Fruit fly (Drosophila melanogaster) whole organism: Measurements from ENCODE around the gene Gdi.
A peak's percentile ranks its signal among the peaks of the same experiment; 100 is the strongest.

ENCODE experiments used
- CG8478 ChIP-seq: fragments of >200 bp; optimal IDR thresholded peaks from 2 replicates; lab custom pipeline; 2018; ENCODE audit warnings: inconsistent platforms
- Dll ChIP-seq: fragments of >200 bp; optimal IDR thresholded peaks from 2 replicates; lab custom pipeline; 2017
- EcR ChIP-seq, 2 experiments: fragments of >200 bp; optimal IDR thresholded peaks; 2 replicates each; lab custom pipeline; 2017; ENCODE audit warnings: missing biosample characterization in 2 of 2, missing genetic modification characterization in 2 of 2, missing genetic modification reagents in 2 of 2
- pan ChIP-seq: fragments of >200 bp; optimal IDR thresholded peaks from 2 replicates; lab custom pipeline; 2017
- psq ChIP-seq: fragments of >200 bp; optimal IDR thresholded peaks from 2 replicates; lab custom pipeline; 2017
- usp ChIP-seq: fragments of >200 bp; optimal IDR thresholded peaks from 2 replicates; lab custom pipeline; 2017; ENCODE audit warnings: missing biosample characterization, missing genetic modification characterization, mixed read lengths

The Gdi gene

DNA sequence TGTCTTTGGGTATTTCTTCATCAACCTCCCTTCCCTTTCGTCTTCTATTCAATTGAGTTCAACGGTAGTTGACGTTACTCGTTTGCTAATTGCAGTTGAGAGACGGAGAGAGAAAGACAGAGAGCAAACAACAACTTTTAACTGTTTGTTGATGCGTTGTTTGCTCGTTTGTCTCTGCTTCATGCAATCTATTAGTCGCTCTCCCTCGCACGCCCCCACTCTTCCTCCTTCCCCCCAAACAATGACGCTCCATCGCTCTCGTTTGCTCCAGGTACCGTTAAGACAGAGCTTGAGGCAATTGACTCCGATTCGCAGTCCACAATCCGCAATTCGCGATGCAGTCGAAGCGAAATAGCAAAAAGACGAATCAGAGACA is 2.6 kb upstream of the Gdi start:
- no peak for TF ChIP-seq Dll (lab: Kevin White, UChicago)
- TF ChIP-seq CG8478 (lab: Kevin White, UChicago): no peak
- TF ChIP-seq pan (lab: Kevin White, UChicago): no peak
- TF ChIP-seq EcR (GFP tag; optimal IDR thresholded peaks at IDR 0.05; lab: Kevin White, UChicago): peak in 1 of 2 experiments; percentile 61
- no peak for TF ChIP-seq usp (GFP tag; lab: Kevin White, UChicago)
- no peak for TF ChIP-seq psq (lab: Kevin White, UChicago)

dm6 chr2L:9496378-9497284 is 2.0 kb upstream of the Gdi start:
- TF ChIP-seq EcR (GFP tag; optimal IDR thresholded peaks at IDR 0.05; lab: Kevin White, UChicago): peak in 1 of 2 experiments; percentile 15
- no peak for TF ChIP-seq CG8478 (lab: Kevin White, UChicago)

dm6 chr2L:9495870-9496269 is 1.2 kb upstream of the Gdi start:
- TF ChIP-seq Dll (lab: Kevin White, UChicago) (no peak), EcR (GFP tag; optimal IDR thresholded peaks at IDR 0.05; lab: Kevin White, UChicago) (no peak), psq (lab: Kevin White, UChicago) (no peak), pan (lab: Kevin White, UChicago) (no peak), usp (GFP tag; lab: Kevin White, UChicago) (no peak), CG8478 (lab: Kevin White, UChicago) (no peak)

dm6 chr2L:9495418-9495779 is 723 bp upstream of the Gdi start, which contains the start of gene CG33298:
TSS of gene CG33298 (plus strand) at chr2L:9495474.
- TF ChIP-seq psq (lab: Kevin White, UChicago) (no peak), usp (GFP tag; lab: Kevin White, UChicago) (no peak), EcR (GFP tag; optimal IDR thresholded peaks at IDR 0.05; lab: Kevin White, UChicago) (no peak), Dll (lab: Kevin White, UChicago) (no peak), pan (lab: Kevin White, UChicago) (no peak), CG8478 (lab: Kevin White, UChicago) (no peak)

DNA sequence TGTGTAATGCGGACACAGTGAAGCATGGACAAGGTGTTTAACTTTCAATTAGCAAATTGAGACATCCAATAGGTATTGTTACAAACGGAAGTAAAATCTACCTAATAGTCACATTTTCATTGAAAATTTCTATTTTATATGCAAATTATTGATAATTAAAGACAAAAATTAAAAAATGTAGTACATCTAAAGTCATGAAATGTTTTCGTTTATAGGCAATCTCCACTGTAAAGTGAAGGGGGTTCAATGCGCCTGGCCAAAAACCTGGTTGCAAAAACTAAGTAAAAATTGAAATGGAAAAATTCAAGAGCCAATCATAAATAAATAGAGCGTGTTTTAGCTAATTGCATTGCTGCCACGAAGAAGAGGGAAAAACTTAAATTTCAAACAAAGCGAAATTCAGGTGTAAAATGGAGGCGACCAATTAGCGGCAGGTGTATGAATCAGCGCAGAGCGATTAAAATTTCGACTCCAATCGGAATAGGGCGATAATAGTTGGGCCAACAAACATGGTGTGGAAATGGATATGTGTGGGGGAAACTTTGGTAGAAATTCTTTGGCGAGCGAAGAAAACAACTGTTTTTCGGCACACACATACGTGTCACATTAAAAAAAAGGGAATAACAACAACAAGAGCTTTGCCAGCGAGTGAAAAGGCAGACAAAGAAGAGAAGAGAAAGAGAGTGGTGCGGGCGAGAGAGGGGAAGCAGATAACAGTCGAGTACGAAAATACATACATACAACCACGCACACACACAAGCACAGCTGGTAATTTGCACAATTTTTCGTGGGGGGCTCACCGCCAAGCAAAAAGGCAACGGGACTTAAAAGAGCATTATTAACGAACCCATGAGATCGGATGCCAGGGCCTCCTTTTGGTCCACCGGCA is 1.1 kb downstream of the Gdi start:
- TF ChIP-seq usp (GFP tag; lab: Kevin White, UChicago) (no peak), EcR (GFP tag; optimal IDR thresholded peaks at IDR 0.05; lab: Kevin White, UChicago) (peak in 1 of 2 experiments; percentile 59)

DNA sequence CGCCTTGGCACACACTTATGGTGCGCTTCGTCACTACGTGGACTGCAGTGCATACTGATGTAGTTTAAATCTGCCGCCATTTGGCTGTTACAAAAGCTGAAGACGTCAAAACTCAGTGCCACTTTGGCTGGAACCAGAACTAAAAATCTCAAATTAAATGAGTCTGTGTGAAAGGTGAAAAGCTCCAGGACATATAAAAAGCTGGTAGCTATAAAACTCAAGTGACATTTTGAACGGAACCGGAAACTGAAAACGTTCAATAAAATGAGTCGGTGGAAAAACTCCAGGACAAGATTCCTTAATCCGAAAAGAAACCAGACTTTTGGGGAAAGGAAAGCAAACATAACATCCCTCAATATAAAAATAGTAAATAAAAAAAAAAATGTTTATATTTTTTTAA is 3.9 kb downstream of the Gdi start:
- TF ChIP-seq EcR (GFP tag; optimal IDR thresholded peaks at IDR 0.05; lab: Kevin White, UChicago): no peak
- no peak for TF ChIP-seq psq (lab: Kevin White, UChicago)
- no peak for TF ChIP-seq CG8478 (lab: Kevin White, UChicago)
- no peak for TF ChIP-seq usp (GFP tag; lab: Kevin White, UChicago)
- no peak for TF ChIP-seq pan (lab: Kevin White, UChicago)
- TF ChIP-seq Dll (lab: Kevin White, UChicago): no peak

- TF ChIP-seq usp (GFP tag; lab: Kevin White, UChicago) (no peak), CG8478 (lab: Kevin White, UChicago) (no peak), psq (lab: Kevin White, UChicago) (no peak), EcR (GFP tag; optimal IDR thresholded peaks at IDR 0.05; lab: Kevin White, UChicago) (no peak), Dll (lab: Kevin White, UChicago) (no peak), pan (lab: Kevin White, UChicago) (no peak)
Observed at dm6 chr2L:9487468-9487867, 7.2 kb downstream of the Gdi start.

dm6 chr2L:9467392-9467791 is 27.3 kb downstream of the Gdi start:
- TF ChIP-seq EcR (GFP tag; optimal IDR thresholded peaks at IDR 0.05; lab: Kevin White, UChicago) (no peak), Dll (lab: Kevin White, UChicago) (no peak), usp (GFP tag; lab: Kevin White, UChicago) (no peak), pan (lab: Kevin White, UChicago) (no peak), CG8478 (lab: Kevin White, UChicago) (no peak), psq (lab: Kevin White, UChicago) (no peak)

DNA sequence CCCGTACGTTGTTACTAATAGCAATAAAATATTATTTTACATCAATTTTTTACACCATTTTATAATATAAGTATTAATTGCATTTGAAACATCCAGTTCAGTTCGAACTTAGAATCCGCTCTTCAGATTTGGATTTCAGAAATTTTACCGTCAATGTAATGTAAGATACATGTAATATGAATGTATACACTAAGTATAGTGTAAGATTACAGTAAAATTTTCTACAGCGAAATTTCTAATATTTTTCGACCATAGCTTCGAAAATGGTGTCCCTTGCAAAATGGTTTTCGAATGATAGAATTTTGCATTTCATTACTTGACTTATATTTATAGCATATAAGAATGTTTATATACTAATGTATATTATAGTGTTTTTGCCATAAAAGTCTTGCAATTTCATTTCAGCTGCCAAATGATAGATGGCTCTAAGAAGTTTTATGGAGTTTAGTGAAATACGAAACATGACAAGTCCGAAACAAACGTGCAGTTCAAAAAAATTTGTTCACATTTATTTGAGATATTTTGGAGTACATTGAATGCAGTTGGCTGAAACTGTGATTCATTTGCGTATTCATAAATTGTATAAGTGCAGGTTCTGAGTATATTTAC is 30.1 kb downstream of the Gdi start:
- no peak for TF ChIP-seq EcR (GFP tag; optimal IDR thresholded peaks at IDR 0.05; lab: Kevin White, UChicago)
- no peak for TF ChIP-seq Dll (lab: Kevin White, UChicago)
- TF ChIP-seq CG8478 (lab: Kevin White, UChicago): no peak

dm6 chr2L:9460092-9460473 is 34.6 kb downstream of the Gdi start:
- TF ChIP-seq usp (GFP tag; lab: Kevin White, UChicago) (no peak), EcR (GFP tag; optimal IDR thresholded peaks at IDR 0.05; lab: Kevin White, UChicago) (no peak), psq (lab: Kevin White, UChicago) (no peak), pan (lab: Kevin White, UChicago) (no peak)
